Fruit fly (Drosophila melanogaster): ENCODE results near the gene Shmt.
A peak's percentile ranks its signal among the peaks of the same experiment; 100 is the strongest.

The Shmt gene

DNA sequence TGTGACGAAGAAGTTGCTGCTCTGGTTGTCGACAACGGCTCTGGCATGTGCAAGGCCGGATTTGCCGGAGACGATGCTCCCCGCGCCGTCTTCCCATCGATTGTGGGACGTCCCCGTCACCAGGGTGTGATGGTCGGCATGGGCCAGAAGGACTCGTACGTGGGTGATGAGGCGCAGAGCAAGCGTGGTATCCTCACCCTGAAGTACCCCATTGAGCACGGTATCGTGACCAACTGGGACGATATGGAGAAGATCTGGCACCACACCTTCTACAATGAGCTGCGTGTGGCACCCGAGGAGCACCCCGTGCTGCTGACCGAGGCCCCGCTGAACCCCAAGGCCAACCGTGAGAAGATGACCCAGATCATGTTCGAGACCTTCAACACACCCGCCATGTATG, 13.9 kb downstream of the Shmt start:
- TF ChIP-seq noc (tag; optimal IDR thresholded peaks at IDR 0.05), result no peak

DNA sequence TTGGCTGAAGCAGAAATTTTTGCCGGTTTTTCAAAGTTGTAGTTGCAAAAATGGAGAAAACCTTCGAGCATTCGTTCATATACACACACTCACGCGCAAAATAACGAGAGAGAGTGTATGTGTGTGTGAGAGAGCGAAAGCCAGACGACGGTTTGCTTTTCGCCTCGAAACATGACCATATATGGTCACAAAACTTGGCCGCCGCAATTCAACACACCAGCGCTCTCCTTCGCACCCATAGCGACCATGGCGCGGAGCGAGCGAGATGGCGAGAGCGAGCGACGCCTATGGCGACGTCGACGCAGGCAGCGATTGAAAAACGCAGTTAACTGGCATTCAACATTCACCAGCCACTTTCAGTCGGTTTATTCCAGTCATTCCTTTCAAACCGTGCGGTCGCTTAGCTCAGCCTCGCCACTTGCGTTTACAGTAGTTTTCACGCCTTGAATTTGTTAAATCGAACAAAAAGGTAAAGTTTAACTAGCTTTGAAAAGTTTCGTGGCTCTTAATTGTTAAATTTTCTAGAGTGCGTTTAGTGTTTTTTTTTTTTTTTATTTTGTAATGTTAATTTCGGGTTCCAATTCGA, 14.9 kb downstream of the Shmt start:
- peak; percentile 54 for TF ChIP-seq noc (tag; optimal IDR thresholded peaks at IDR 0.05)

DNA sequence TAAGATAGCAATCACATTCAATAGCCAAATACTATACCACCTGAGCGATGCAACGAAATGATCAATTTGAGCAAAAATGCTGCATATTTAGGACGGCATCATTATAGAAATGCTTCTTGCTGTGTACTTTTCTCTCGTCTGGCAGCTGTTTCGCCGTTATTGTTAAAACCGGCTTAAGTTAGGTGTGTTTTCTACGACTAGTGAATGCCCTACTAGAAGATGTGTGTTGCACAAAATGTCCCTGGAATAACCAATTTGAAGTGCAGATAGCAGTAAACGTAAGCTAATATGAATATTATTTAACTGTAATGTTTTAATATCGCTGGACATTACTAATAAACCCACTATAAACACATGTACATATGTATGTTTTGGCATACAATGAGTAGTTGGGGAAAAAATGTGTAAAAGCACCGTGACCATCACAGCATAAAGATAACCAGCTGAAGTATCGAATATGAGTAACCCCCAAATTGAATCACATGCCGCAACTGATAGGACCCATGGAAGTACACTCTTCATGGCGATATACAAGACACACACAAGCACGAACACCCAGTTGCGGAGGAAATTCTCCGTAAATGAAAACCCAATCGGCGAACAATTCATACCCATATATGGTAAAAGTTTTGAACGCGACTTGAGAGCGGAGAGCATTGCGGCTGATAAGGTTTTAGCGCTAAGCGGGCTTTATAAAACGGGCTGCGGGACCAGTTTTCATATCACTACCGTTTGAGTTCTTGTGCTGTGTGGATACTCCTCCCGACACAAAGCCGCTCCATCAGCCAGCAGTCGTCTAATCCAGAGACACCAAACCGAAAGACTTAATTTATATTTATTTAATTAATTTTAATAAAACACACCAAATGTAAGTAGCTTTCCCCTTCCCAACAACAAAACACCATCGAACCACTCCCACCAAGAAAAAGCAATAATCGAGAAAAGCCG, 16.2 kb downstream of the Shmt start, which contains the start of gene Act5C:
Act5C (plus strand) TSS at position 716 of the 948 bp plus-strand sequence.
- TF ChIP-seq noc (tag; optimal IDR thresholded peaks at IDR 0.05), result peak; percentile 84

DNA sequence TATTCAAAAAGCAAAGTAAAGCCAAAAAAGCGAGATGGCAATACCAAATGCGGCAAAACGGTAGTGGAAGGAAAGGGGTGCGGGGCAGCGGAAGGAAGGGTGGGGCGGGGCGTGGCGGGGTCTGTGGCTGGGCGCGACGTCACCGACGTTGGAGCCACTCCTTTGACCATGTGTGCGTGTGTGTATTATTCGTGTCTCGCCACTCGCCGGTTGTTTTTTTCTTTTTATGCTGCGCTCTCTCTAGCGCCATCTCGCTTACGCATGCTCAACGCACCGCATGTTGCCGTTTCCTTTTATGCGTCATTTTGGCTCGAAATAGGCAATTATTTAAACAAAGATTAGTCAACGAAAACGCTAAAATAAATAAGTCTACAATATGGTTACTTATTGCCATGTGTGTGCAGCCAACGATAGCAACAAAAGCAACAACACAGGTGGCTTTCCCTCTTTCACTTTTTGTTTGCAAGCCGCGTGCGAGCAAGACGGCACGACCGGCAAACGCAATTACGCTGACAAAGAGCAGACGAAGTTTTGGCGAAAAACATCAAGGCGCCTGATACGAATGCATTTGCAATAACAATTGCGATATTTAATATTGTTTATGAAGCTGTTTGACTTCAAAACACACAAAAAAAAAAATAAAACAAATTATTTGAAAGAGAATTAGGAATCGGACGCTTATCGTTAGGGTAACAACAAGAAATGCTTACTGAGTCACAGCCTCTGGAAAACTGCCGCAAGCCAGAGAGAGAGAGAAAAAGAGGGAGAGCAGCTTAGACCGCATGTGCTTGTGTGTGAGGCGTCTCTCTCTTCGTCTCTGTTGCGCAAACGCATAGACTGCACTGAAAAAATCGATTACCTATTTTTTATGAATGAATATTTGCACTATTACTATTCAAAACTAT, 17.1 kb downstream of the Shmt start:
- peak; percentile 16 for TF ChIP-seq noc (tag; optimal IDR thresholded peaks at IDR 0.05)

DNA sequence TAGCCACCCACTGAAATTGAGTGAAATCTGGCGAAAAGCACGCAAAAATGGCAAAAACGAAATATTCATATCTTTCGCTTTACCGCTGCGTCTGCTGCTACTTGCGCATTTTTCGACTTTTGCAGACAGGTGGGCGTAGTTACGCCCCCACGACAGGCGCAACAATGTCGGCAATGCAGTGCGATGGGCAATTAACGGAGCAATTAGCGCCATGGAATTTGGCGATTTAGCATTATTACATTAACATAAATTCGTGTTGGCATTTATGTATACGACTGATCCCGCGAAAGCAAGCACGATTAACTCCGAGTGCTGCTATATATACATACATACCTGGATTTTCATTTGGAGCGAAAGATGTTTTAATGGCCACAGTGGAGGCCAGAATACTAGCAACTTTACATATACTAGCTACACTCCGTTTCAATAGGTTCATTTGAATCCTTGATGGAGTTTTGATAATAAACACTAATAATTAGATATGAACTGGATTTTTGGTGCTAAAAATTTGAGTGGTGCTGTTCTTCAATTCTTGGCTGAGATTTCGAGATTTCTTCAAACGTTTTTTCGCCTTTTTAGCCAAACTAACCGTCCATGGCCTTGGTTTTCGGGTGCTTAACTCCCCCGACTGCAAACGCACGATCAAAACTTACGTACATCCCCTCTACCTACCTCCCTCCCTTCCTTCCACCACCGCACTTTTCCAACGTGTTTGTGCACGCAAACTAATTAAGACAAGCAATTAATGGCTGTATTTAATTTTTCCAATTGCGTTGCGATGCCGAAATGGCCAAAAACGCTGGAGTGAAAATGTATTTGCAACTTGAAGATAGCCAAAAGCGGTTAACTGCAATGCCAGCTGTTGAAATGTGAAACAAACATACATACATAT, 19.5 kb downstream of the Shmt start:
- TF ChIP-seq noc (tag; optimal IDR thresholded peaks at IDR 0.05), result no peak

DNA sequence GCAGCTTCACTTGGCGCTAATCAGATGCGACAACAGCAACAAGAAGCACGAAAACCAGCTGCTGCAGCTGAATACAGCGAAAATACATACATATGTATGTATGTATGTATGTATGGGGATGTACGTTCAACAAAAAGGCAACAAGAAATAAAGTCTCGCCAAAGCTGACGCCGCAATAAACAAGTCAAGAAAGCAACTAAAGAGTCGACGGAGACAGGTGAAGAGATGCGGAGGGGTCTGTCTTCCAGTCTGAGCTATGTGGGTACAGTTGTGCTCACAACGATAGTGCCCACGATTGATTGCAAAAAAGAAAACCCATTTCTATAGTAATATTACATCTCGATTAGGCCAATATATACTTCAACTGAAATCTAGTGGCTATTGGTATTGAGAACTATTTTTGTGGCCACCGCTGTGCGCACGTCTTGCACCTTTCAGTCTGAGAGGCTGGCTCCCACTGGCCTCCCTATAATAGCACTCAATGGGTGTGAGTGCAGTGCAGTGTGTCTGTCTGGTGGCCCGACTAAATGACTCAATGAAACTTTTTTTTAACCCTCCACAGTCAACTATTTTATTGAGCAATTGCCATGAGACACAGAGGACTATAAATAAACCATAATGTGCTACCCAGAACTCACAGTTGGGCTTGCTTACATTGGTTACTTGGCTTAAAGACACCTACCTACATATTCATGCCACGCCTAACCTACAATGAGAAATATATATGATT, 20.6 kb downstream of the Shmt start:
- TF ChIP-seq noc (tag; optimal IDR thresholded peaks at IDR 0.05), result peak; percentile 57

- no peak for TF ChIP-seq noc (tag; optimal IDR thresholded peaks at IDR 0.05)
Measured at dm6 chrX:5894529-5895487, 21.8 kb downstream of the Shmt start.

- TF ChIP-seq noc (tag; optimal IDR thresholded peaks at IDR 0.05), result no peak
Measured at dm6 chrX:5893165-5893564, 23.4 kb downstream of the Shmt start.

- TF ChIP-seq noc (tag; optimal IDR thresholded peaks at IDR 0.05), result no peak
Measured at dm6 chrX:5892512-5892911, 24.1 kb downstream of the Shmt start.

DNA sequence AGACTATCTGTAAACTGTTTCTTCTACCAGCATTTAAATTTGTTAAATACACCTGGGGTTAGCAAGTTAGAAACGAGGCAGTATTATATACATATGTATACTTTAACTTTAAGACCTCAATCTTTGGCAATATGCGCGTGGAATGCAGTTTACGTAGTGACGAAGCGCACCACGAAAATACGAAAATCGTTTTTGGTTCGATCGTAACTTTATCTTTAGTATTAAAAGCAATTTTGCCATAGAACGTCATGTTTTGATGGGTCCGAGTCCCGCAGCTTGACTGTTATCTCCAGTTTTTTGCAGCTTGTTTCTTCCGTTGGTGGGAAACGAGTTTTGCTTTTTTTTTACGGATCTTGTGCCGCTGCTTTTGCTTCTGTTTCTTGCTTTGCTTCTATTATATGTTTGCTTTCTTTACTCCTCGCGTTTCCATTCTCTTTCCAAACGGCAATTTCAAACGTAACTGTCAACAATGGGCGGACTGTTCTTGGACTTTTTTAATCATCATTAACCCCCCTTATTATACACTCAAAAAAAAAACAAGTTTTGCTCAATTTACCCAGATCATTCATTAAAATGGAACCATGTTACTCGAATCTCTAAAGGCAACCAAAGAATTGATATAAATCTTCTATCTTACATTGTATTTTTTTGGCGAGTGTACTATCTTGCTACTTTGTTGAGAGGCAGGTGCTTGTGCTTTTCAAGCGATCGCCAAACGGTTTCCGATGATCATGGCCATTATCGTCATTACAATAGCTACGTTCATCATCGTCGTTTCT, 24.7 kb downstream of the Shmt start:
- TF ChIP-seq noc (tag; optimal IDR thresholded peaks at IDR 0.05), result peak; percentile 82

- TF ChIP-seq noc (tag; optimal IDR thresholded peaks at IDR 0.05), result no peak
Measured at dm6 chrX:5888933-5889332, 27.7 kb downstream of the Shmt start.

dm6 chrX:5888260-5888659, 28.3 kb downstream of the Shmt start:
- TF ChIP-seq noc (tag; optimal IDR thresholded peaks at IDR 0.05), result no peak
